Worm (Caenorhabditis elegans) whole organism, L3 larva: ENCODE measurements around the gene Y55F3C.9.

Experiments
- ceh-9 ChIP-seq: sonication (generic microtip); optimal IDR thresholded peaks from 2 replicates; lab custom pipeline; 2018; ENCODE audit warnings: missing biosample characterization, missing genetic modification characterization
- elt-1 ChIP-seq: fragments of 150-350 bp; optimal IDR thresholded peaks from 2 replicates; lab custom pipeline; 2014; ENCODE audit warnings: missing biosample characterization, missing genetic modification characterization
- elt-2 ChIP-seq: sonication (generic microtip); optimal IDR thresholded peaks from 2 replicates; lab custom pipeline; 2016; ENCODE audit warnings: missing genetic modification reagents, mild to moderate bottlenecking, missing genetic modification characterization, missing compliant biosample characterization
- jun-1 ChIP-seq: fragments of 150-350 bp; optimal IDR thresholded peaks from 2 replicates; lab custom pipeline; 2014; ENCODE audit warnings: missing biosample characterization, missing genetic modification reagents, missing genetic modification characterization
- mml-1 ChIP-seq: fragments of 150-350 bp; sonication (generic microtip); optimal IDR thresholded peaks from 3 replicates; lab custom pipeline; 2014; ENCODE audit warnings: missing biosample characterization, missing genetic modification characterization
- nhr-12 ChIP-seq: fragments of 150-350 bp; optimal IDR thresholded peaks from 2 replicates; lab custom pipeline; 2014; ENCODE audit warnings: missing biosample characterization, missing genetic modification characterization
- pqm-1 ChIP-seq: fragments of 150-350 bp; optimal IDR thresholded peaks from 2 replicates; lab custom pipeline; 2017; ENCODE audit warnings: missing biosample characterization, missing genetic modification characterization, inconsistent platforms
- snpc-4 ChIP-seq: fragments of 150-350 bp; optimal IDR thresholded peaks from 2 replicates; lab custom pipeline; 2014; ENCODE audit warnings: missing biosample characterization, missing genetic modification characterization

The Y55F3C.9 gene

DNA sequence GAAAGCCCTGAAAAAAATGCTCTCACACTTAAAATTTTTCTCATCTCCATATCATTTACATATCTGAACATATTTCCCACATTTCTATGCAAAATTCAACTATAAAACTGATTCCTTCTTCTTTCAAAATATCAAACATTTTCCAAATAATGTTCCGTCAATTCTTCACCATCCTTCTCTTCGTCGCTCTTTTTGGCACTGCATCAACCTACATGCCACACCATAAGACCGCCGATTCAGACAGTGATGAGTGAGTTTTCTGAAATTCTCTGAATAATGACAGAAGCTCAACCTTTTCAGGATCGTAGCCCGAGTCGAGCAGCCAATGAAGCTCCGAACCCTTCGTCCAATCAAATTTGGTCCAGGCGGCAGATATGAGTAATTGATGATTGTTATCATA lies 51.7 kb downstream of the Y55F3C.9 start, which contains the start of gene K11H12.5:
Gene K11H12.5, plus strand, starts transcription at position 301 of the 400 bp plus-strand sequence.
- TF ChIP-seq ceh-9 (tag; lab: Kevin White, UChicago) (no peak), mml-1 (tag; lab: Kevin White, UChicago) (no peak), nhr-12 (tag; lab: Kevin White, UChicago) (no peak)
- TF ChIP-seq, all 47 proteins: peak for 0

DNA sequence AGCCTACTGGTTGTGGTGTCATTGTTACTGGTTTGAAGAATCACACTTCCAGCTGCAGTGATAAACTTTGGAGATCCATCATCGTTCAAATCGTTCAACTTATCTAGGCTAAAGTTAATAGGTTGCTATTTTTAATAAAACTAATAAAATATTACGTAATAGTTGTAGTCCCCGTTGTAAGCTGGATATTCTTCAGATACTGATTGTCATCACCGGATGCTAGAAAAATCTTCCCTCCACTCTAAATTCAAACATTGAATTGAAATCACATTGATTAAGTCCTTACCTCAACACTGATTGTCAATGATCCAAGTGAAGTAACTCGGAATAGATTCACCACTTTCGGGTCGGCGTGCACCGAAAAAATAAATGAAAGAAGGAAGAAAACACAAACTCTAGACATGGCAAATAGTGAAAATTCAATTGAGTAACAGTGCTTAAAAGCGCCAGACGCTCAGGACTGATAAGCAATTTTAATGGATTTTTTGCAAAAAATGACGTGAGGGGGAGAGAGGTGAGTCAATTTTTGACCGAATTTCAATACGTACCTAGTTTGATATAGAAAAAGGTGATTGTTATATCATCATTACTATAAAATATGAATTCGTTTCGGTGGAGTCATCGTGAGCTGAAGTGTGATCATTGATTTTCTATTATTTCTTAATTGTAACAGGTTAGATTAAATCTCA lies 52.4 kb downstream of the Y55F3C.9 start, which contains the start of the genes K11H12.4 and K11H12.10:
Gene K11H12.4, minus strand, starts transcription at position 413 of the 689 bp plus-strand sequence.
Gene K11H12.10, plus strand, starts transcription at position 605 of the 689 bp plus-strand sequence.
- TF ChIP-seq snpc-4 (tag; lab: Kevin White, UChicago): no peak
- no peak for TF ChIP-seq jun-1 (tag; lab: Kevin White, UChicago)
- peak; percentile 46 for TF ChIP-seq elt-2
- peak; percentile 83 for TF ChIP-seq pqm-1 (tag; lab: Kevin White, UChicago)

DNA sequence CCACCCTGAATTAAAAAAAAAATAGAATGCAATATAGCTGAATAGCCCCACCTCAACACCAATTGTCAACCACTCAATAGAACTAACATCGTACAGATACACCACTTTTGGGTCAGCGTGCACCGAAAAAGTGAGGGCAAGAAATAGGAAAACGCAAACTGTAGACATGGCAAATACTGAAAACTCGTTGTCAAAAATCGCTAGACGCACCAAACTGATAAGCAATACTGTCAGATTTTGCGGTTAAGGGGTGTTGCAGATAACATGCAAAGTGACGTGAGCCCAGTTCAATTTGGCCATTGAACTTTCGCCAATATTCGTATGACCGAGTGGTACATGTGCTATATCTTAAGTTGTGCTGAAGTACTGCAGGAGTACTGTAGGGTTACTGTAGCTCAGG lies 54.7 kb downstream of the Y55F3C.9 start, which contains the start of gene K11H12.3:
Gene K11H12.3, minus strand, starts transcription at position 168 of the 400 bp plus-strand sequence.
- TF ChIP-seq elt-1 (tag; lab: Kevin White, UChicago) (no peak), pqm-1 (tag; lab: Kevin White, UChicago) (peak; percentile 26), elt-2 (peak; percentile 47)

DNA sequence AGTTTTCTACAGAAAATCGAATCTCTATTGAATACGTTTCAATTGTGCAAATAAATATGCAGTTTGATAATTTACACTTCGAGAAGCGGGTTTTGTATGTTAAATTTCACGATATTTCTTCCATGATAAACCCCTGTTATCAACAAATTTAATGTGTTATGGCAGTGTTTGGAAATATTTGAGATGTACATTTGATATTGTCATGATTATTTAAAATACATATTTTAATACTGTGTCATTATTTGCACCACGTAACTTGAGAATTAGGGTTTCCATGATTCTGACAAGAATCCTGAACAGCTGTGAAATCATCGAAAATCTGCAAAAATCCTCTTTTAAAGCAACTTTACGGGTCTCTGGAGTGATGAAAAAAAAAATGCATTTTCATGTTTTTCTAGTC lies 57.5 kb downstream of the Y55F3C.9 start, which contains the start of gene K11H12.11:
Gene K11H12.11, minus strand, starts transcription at position 101 of the 400 bp plus-strand sequence.
- no peak for TF ChIP-seq snpc-4 (tag; lab: Kevin White, UChicago)
